Worm (Caenorhabditis elegans) whole organism, L3 larva: Measurements from ENCODE around the gene lin-2.

Experiments used
- R02D3.7 ChIP-seq: fragments of 150-350 bp; optimal IDR thresholded peaks from 2 replicates; lab custom pipeline; 2014; ENCODE audit warnings: missing biosample characterization, missing genetic modification characterization
- ZK546.5 ChIP-seq: sonication (generic microtip); optimal IDR thresholded peaks from 2 replicates; lab custom pipeline; 2017; ENCODE audit warnings: missing biosample characterization, missing genetic modification characterization
- aly-2 ChIP-seq: fragments of 150-350 bp; optimal IDR thresholded peaks from 2 replicates; lab custom pipeline; 2014; ENCODE audit warnings: missing biosample characterization, missing genetic modification characterization
- ama-1 ChIP-seq: fragments of 150-350 bp; optimal IDR thresholded peaks from 2 replicates; lab custom pipeline; 2018
- ceh-16 ChIP-seq: sonication (generic microtip); optimal IDR thresholded peaks from 2 replicates; lab custom pipeline; 2017; ENCODE audit warnings: missing biosample characterization, missing genetic modification characterization
- ceh-28 ChIP-seq: fragments of 150-350 bp; optimal IDR thresholded peaks from 2 replicates; lab custom pipeline; 2014; ENCODE audit warnings: missing biosample characterization, missing genetic modification reagents, missing genetic modification characterization
- ceh-82 ChIP-seq: fragments of 150-350 bp; optimal IDR thresholded peaks from 2 replicates; lab custom pipeline; 2014; ENCODE audit warnings: missing biosample characterization, missing genetic modification characterization
- ceh-9 ChIP-seq: sonication (generic microtip); optimal IDR thresholded peaks from 2 replicates; lab custom pipeline; 2018; ENCODE audit warnings: missing biosample characterization, missing genetic modification characterization
- daf-12 ChIP-seq: fragments of 150-350 bp; optimal IDR thresholded peaks from 2 replicates; lab custom pipeline; 2014; ENCODE audit warnings: missing biosample characterization, missing genetic modification reagents, missing genetic modification characterization
- egl-5 ChIP-seq: fragments of 150-350 bp; optimal IDR thresholded peaks from 2 replicates; lab custom pipeline; 2017; ENCODE audit warnings: missing biosample characterization, missing genetic modification reagents, missing genetic modification characterization, inconsistent platforms
- elt-1 ChIP-seq: fragments of 150-350 bp; optimal IDR thresholded peaks from 2 replicates; lab custom pipeline; 2014; ENCODE audit warnings: missing biosample characterization, missing genetic modification characterization
- elt-2 ChIP-seq: sonication (generic microtip); optimal IDR thresholded peaks from 2 replicates; lab custom pipeline; 2016; ENCODE audit warnings: missing genetic modification reagents, mild to moderate bottlenecking, missing genetic modification characterization, missing compliant biosample characterization
- elt-3 ChIP-seq, 3 experiments: fragments of 150-350 bp in 1 of 3; sonication (generic microtip) in 2 of 3; optimal IDR thresholded peaks; 2 replicates in 2 of 3; 4 replicates in 1 of 3; lab custom pipeline; 2014 to 2017; ENCODE audit warnings: missing biosample characterization in 3 of 3, missing genetic modification characterization in 3 of 3
- eor-1 ChIP-seq, 2 experiments: fragments of 150-350 bp; optimal IDR thresholded peaks; 2 replicates each; lab custom pipeline; 2014 to 2018; ENCODE audit warnings: missing biosample characterization in 2 of 2, missing genetic modification characterization in 2 of 2
- fkh-10 ChIP-seq: sonication (generic microtip); optimal IDR thresholded peaks from 2 replicates; lab custom pipeline; 2017; ENCODE audit warnings: missing biosample characterization, missing genetic modification reagents, missing genetic modification characterization
- fkh-2 ChIP-seq: fragments of 150-350 bp; optimal IDR thresholded peaks from 2 replicates; lab custom pipeline; 2014; ENCODE audit warnings: missing biosample characterization, missing genetic modification reagents, missing genetic modification characterization
- fos-1 ChIP-seq: fragments of 150-350 bp; optimal IDR thresholded peaks from 2 replicates; lab custom pipeline; 2014; ENCODE audit warnings: missing biosample characterization, missing genetic modification characterization
- hmg-11 ChIP-seq: sonication (generic microtip); optimal IDR thresholded peaks from 2 replicates; lab custom pipeline; 2016; ENCODE audit warnings: missing genetic modification characterization, missing compliant biosample characterization
- jun-1 ChIP-seq: fragments of 150-350 bp; optimal IDR thresholded peaks from 2 replicates; lab custom pipeline; 2014; ENCODE audit warnings: missing biosample characterization, missing genetic modification reagents, missing genetic modification characterization
- lin-15B ChIP-seq: fragments of 150-350 bp; optimal IDR thresholded peaks from 2 replicates; lab custom pipeline; 2014; ENCODE audit warnings: missing biosample characterization, missing genetic modification characterization
- lin-39 ChIP-seq: fragments of 150-350 bp; optimal IDR thresholded peaks from 2 replicates; lab custom pipeline; 2018; ENCODE audit warnings: missing biosample characterization, missing genetic modification reagents, missing genetic modification characterization
- mdl-1 ChIP-seq: fragments of 150-350 bp; optimal IDR thresholded peaks from 2 replicates; lab custom pipeline; 2014; ENCODE audit warnings: missing biosample characterization, missing genetic modification characterization
- mml-1 ChIP-seq: fragments of 150-350 bp; sonication (generic microtip); optimal IDR thresholded peaks from 3 replicates; lab custom pipeline; 2014; ENCODE audit warnings: missing biosample characterization, missing genetic modification characterization
- nfya-1 ChIP-seq: sonication (generic microtip); optimal IDR thresholded peaks from 2 replicates; lab custom pipeline; 2017; ENCODE audit warnings: missing genetic modification characterization, mild to moderate bottlenecking, missing compliant biosample characterization, antibody characterized with exemption, moderate library complexity; ENCODE audit not compliant: insufficient read depth
- nhr-11 ChIP-seq: fragments of 150-350 bp; optimal IDR thresholded peaks from 2 replicates; lab custom pipeline; 2014; ENCODE audit warnings: missing biosample characterization, missing genetic modification characterization
- nhr-12 ChIP-seq: fragments of 150-350 bp; optimal IDR thresholded peaks from 2 replicates; lab custom pipeline; 2014; ENCODE audit warnings: missing biosample characterization, missing genetic modification characterization
- nhr-23 ChIP-seq: fragments of 150-350 bp; optimal IDR thresholded peaks from 2 replicates; lab custom pipeline; 2014; ENCODE audit warnings: missing biosample characterization, missing genetic modification reagents, missing genetic modification characterization
- nhr-237 ChIP-seq: fragments of 150-350 bp; optimal IDR thresholded peaks from 2 replicates; lab custom pipeline; 2014; ENCODE audit warnings: missing biosample characterization, missing genetic modification characterization
- nhr-25 ChIP-seq: sonication (generic microtip); optimal IDR thresholded peaks from 2 replicates; lab custom pipeline; 2017; ENCODE audit warnings: missing biosample characterization, missing genetic modification characterization
- nhr-28 ChIP-seq: fragments of 150-350 bp; optimal IDR thresholded peaks from 2 replicates; lab custom pipeline; 2014; ENCODE audit warnings: missing biosample characterization, missing genetic modification characterization
- nhr-43 ChIP-seq: sonication (generic microtip); optimal IDR thresholded peaks from 2 replicates; lab custom pipeline; 2016; ENCODE audit warnings: mild to moderate bottlenecking, missing genetic modification characterization, missing compliant biosample characterization; ENCODE audit not compliant: poor library complexity, severe bottlenecking
- nhr-67 ChIP-seq: fragments of 150-350 bp; optimal IDR thresholded peaks from 2 replicates; lab custom pipeline; 2014; ENCODE audit warnings: missing biosample characterization, missing genetic modification characterization
- nhr-76 ChIP-seq: fragments of 150-350 bp; sonication (generic microtip); optimal IDR thresholded peaks from 5 replicates; lab custom pipeline; 2014; ENCODE audit warnings: missing biosample characterization, missing genetic modification characterization
- nhr-77 ChIP-seq: fragments of 150-350 bp; optimal IDR thresholded peaks from 2 replicates; lab custom pipeline; 2014; ENCODE audit warnings: missing biosample characterization, missing genetic modification characterization
- pha-4 ChIP-seq: fragments of 150-350 bp; optimal IDR thresholded peaks from 2 replicates; lab custom pipeline; 2014; ENCODE audit warnings: missing biosample characterization, missing genetic modification reagents, missing genetic modification characterization
- pqm-1 ChIP-seq: fragments of 150-350 bp; optimal IDR thresholded peaks from 2 replicates; lab custom pipeline; 2017; ENCODE audit warnings: missing biosample characterization, missing genetic modification characterization, inconsistent platforms
- sea-2 ChIP-seq: fragments of 150-350 bp; sonication (generic microtip); optimal IDR thresholded peaks from 4 replicates; lab custom pipeline; 2014; ENCODE audit warnings: missing biosample characterization, missing genetic modification reagents, missing genetic modification characterization
- snpc-4 ChIP-seq: fragments of 150-350 bp; optimal IDR thresholded peaks from 2 replicates; lab custom pipeline; 2014; ENCODE audit warnings: missing biosample characterization, missing genetic modification characterization
- tbx-2 ChIP-seq: sonication (generic microtip); optimal IDR thresholded peaks from 2 replicates; lab custom pipeline; 2016; ENCODE audit warnings: mild to moderate bottlenecking, missing genetic modification characterization, missing compliant biosample characterization
- unc-39 ChIP-seq: sonication (generic microtip); optimal IDR thresholded peaks from 4 replicates; lab custom pipeline; 2017; ENCODE audit warnings: missing biosample characterization, missing genetic modification characterization
- unc-62 ChIP-seq: fragments of 150-350 bp; sonication (generic microtip); optimal IDR thresholded peaks from 4 replicates; lab custom pipeline; 2014; ENCODE audit warnings: missing biosample characterization, missing genetic modification reagents, missing genetic modification characterization
- zag-1 ChIP-seq: fragments of 150-350 bp; optimal IDR thresholded peaks from 2 replicates; lab custom pipeline; 2014; ENCODE audit warnings: missing biosample characterization, missing genetic modification characterization
- ztf-11 ChIP-seq: fragments of 150-350 bp; optimal IDR thresholded peaks from 2 replicates; lab custom pipeline; 2014; ENCODE audit warnings: missing biosample characterization, missing genetic modification characterization
- ztf-4 ChIP-seq: fragments of 150-350 bp; optimal IDR thresholded peaks from 2 replicates; lab custom pipeline; 2014; ENCODE audit warnings: missing biosample characterization, missing genetic modification characterization

Gene lin-2

ce11 chrX:12367498-12367897, 46.3 kb downstream of the lin-2 start (continued):
- TF ChIP-seq R02D3.7 (tag; lab: Kevin White, UChicago) (no peak), pqm-1 (peak; percentile 14), nhr-25 (tag; lab: Kevin White, UChicago) (no peak), jun-1 (no peak)
- TF ChIP-seq, all 47 proteins: peak for 7

- TF ChIP-seq elt-2 (no peak), unc-39 (tag; lab: Kevin White, UChicago) (no peak), nhr-25 (tag; lab: Kevin White, UChicago) (no peak), zag-1 (no peak), nhr-12 (no peak), ztf-11 (no peak), ceh-82 (tag; lab: Kevin White, UChicago) (no peak)
Measured at ce11 chrX:12365388-12365787, 48.5 kb downstream of the lin-2 start, which contains the start of gene F19H6.4. Gene F19H6.4 (plus strand): TSS chrX:12365688.

ce11 chrX:12364804-12365203, 49.0 kb downstream of the lin-2 start, which contains the start of gene F19H6.5:
Gene F19H6.5 (minus strand): TSS chrX:12364904.
- TF ChIP-seq tbx-2 (no peak), nhr-43 (tag; lab: Kevin White, UChicago) (no peak), ZK546.5 (tag; lab: Kevin White, UChicago) (no peak), ceh-82 (tag; lab: Kevin White, UChicago) (no peak), zag-1 (no peak), ama-1 (lab: Kevin White, UChicago) (no peak), mml-1 (tag; lab: Kevin White, UChicago) (no peak), ztf-11 (no peak), unc-62 (GFP tag; lab: Kevin White, UChicago) (no peak), lin-15B (no peak), unc-39 (tag; lab: Kevin White, UChicago) (no peak), nhr-67 (tag; lab: Kevin White, UChicago) (no peak), pqm-1 (no peak), daf-12 (no peak), nhr-76 (tag; lab: Kevin White, UChicago) (no peak), elt-1 (no peak)

- TF ChIP-seq aly-2 (tag; lab: Kevin White, UChicago) (peak; percentile 98), elt-2 (peak; percentile 84), R02D3.7 (tag; lab: Kevin White, UChicago) (peak; percentile 91), egl-5 (tag; lab: Kevin White, UChicago) (peak; percentile 98), sea-2 (GFP tag; lab: Kevin White, UChicago) (peak; percentile 11), hmg-11 (tag; lab: Kevin White, UChicago) (peak; percentile 77), lin-15B (peak; percentile 12), fkh-10 (GFP tag; lab: Kevin White, UChicago) (peak; percentile 99), unc-39 (tag; lab: Kevin White, UChicago) (no peak), nhr-76 (tag; lab: Kevin White, UChicago) (peak; percentile 86), ceh-16 (tag; lab: Kevin White, UChicago) (peak; percentile 66), nhr-12 (peak; percentile 25), snpc-4 (tag; lab: Kevin White, UChicago) (peak; percentile 94), ceh-9 (tag; lab: Kevin White, UChicago) (no peak), nhr-28 (tag; lab: Kevin White, UChicago) (peak; percentile 96), elt-3 (tag; optimal IDR thresholded peaks at IDR 0.05; lab: Kevin White, UChicago) (peak; percentile 72 to 98 (median 87)), nhr-237 (peak; percentile 43), mdl-1 (peak; percentile 86), ceh-28 (peak; percentile 100), nhr-43 (tag; lab: Kevin White, UChicago) (peak; percentile 99), fos-1 (tag; lab: Kevin White, UChicago) (peak; percentile 91), pha-4 (tag; lab: Kevin White, UChicago) (peak; percentile 99), ZK546.5 (tag; lab: Kevin White, UChicago) (peak; percentile 72), elt-1 (peak; percentile 75), ztf-4 (tag; lab: Kevin White, UChicago) (peak; percentile 93), ama-1 (lab: Kevin White, UChicago) (no peak), nhr-11 (tag; lab: Kevin White, UChicago) (peak; percentile 98), nhr-77 (tag; lab: Kevin White, UChicago) (peak; percentile 98), lin-39 (tag; lab: Kevin White, UChicago) (peak; percentile 82), nhr-23 (tag; lab: Kevin White, UChicago) (peak; percentile 99), nhr-67 (tag; lab: Kevin White, UChicago) (peak; percentile 58), eor-1 (tag; optimal IDR thresholded peaks at IDR 0.05; lab: Kevin White, UChicago) (peak in 1 of 2 experiments; percentile 80), ceh-82 (tag; lab: Kevin White, UChicago) (peak; percentile 96), nfya-1 (tag; lab: Kevin White, UChicago) (peak; percentile 91), mml-1 (tag; lab: Kevin White, UChicago) (no peak), pqm-1 (peak; percentile 93), zag-1 (peak; percentile 88), fkh-2 (tag; lab: Kevin White, UChicago) (peak; percentile 56), ztf-11 (peak; percentile 53), nhr-25 (tag; lab: Kevin White, UChicago) (peak; percentile 87), jun-1 (peak; percentile 100)
Measured at ce11 chrX:12362951-12363486, 50.8 kb downstream of the lin-2 start.
